Worm (Caenorhabditis elegans) whole organism, late embryonic: ENCODE results near the gene M03C11.3.

ENCODE experiments used
- C08G9.2 ChIP-seq: sonication (generic microtip); optimal IDR thresholded peaks from 2 replicates; lab custom pipeline; 2016; ENCODE audit warnings: mild to moderate bottlenecking, missing genetic modification characterization, moderate library complexity, missing compliant biosample characterization
- K02D7.2 ChIP-seq: sonication (generic microtip); optimal IDR thresholded peaks from 2 replicates; lab custom pipeline; 2017; ENCODE audit warnings: mild to moderate bottlenecking, missing genetic modification characterization, missing compliant biosample characterization
- K09A11.1 ChIP-seq: sonication (generic microtip); optimal IDR thresholded peaks from 2 replicates; lab custom pipeline; 2017; ENCODE audit warnings: antibody characterized with exemption, mild to moderate bottlenecking, missing genetic modification characterization, missing compliant biosample characterization; ENCODE audit not compliant: insufficient read depth
- T23F11.4 ChIP-seq: fragments of 200-800 bp; sonication (Bioruptor generic); optimal IDR thresholded peaks from 2 replicates; lab custom pipeline; 2018; ENCODE audit warnings: mild to moderate bottlenecking, missing genetic modification characterization, missing compliant biosample characterization
- Y22D7AL.16 ChIP-seq: sonication (generic microtip); optimal IDR thresholded peaks from 2 replicates; lab custom pipeline; 2016; ENCODE audit warnings: missing genetic modification characterization, missing compliant biosample characterization
- ceh-14 ChIP-seq: sonication (generic microtip); optimal IDR thresholded peaks from 2 replicates; lab custom pipeline; 2016; ENCODE audit warnings: missing genotype, missing genetic modification characterization, missing compliant biosample characterization
- ceh-18 ChIP-seq: sonication (generic microtip); optimal IDR thresholded peaks from 2 replicates; lab custom pipeline; 2016; ENCODE audit warnings: missing genetic modification characterization, missing compliant biosample characterization
- ceh-19 ChIP-seq: fragments of 200-800 bp; sonication (Bioruptor generic); optimal IDR thresholded peaks from 2 replicates; lab custom pipeline; 2018; ENCODE audit warnings: mild to moderate bottlenecking, missing genetic modification characterization, missing compliant biosample characterization
- ceh-2 ChIP-seq: sonication (generic microtip); optimal IDR thresholded peaks from 2 replicates; lab custom pipeline; 2016; ENCODE audit warnings: missing genotype, missing genetic modification characterization, missing compliant biosample characterization
- ceh-22 ChIP-seq: sonication (generic microtip); optimal IDR thresholded peaks from 2 replicates; lab custom pipeline; 2017; ENCODE audit warnings: missing biosample characterization, missing genetic modification characterization
- ceh-24 ChIP-seq: sonication (generic microtip); optimal IDR thresholded peaks from 2 replicates; lab custom pipeline; 2016; ENCODE audit warnings: mild to moderate bottlenecking, missing genetic modification characterization, missing compliant biosample characterization
- ceh-30 ChIP-seq: fragments of 150-350 bp; optimal IDR thresholded peaks from 2 replicates; lab custom pipeline; 2014; ENCODE audit warnings: missing biosample characterization, missing genetic modification characterization
- ceh-48 ChIP-seq: sonication (generic microtip); optimal IDR thresholded peaks from 2 replicates; lab custom pipeline; 2016; ENCODE audit warnings: missing genetic modification characterization, inconsistent platforms, missing compliant biosample characterization
- dmd-4 ChIP-seq: sonication (generic microtip); optimal IDR thresholded peaks from 2 replicates; lab custom pipeline; 2016; ENCODE audit warnings: borderline replicate concordance, missing genetic modification characterization, missing compliant biosample characterization
- elt-2 ChIP-seq: sonication (generic microtip); optimal IDR thresholded peaks from 2 replicates; lab custom pipeline; 2016; ENCODE audit warnings: missing genetic modification reagents, missing genetic modification characterization, missing compliant biosample characterization
- elt-4 ChIP-seq: sonication (generic microtip); optimal IDR thresholded peaks from 2 replicates; lab custom pipeline; 2016; ENCODE audit warnings: missing genetic modification characterization, missing compliant biosample characterization
- ets-4 ChIP-seq: sonication (generic microtip); optimal IDR thresholded peaks from 2 replicates; lab custom pipeline; 2016; ENCODE audit warnings: missing genetic modification characterization, missing compliant biosample characterization
- fax-1 ChIP-seq: sonication (generic microtip); optimal IDR thresholded peaks from 2 replicates; lab custom pipeline; 2016; ENCODE audit warnings: missing genotype, missing genetic modification characterization, missing compliant biosample characterization
- gmeb-2 ChIP-seq: sonication (generic microtip); optimal IDR thresholded peaks from 2 replicates; lab custom pipeline; 2016; ENCODE audit warnings: missing genetic modification characterization, inconsistent platforms, missing compliant biosample characterization
- hlh-13 ChIP-seq: fragments of 200-800 bp; sonication (Bioruptor generic); optimal IDR thresholded peaks from 2 replicates; lab custom pipeline; 2018; ENCODE audit warnings: mild to moderate bottlenecking, missing genetic modification characterization, missing compliant biosample characterization
- hlh-15 ChIP-seq: sonication (generic microtip); optimal IDR thresholded peaks from 2 replicates; lab custom pipeline; 2016; ENCODE audit warnings: missing genetic modification characterization, missing compliant biosample characterization
- hlh-8 ChIP-seq: sonication (generic microtip); optimal IDR thresholded peaks from 2 replicates; lab custom pipeline; 2016; ENCODE audit warnings: missing genotype, missing genetic modification characterization, missing compliant biosample characterization
- madf-2 ChIP-seq: sonication (generic microtip); optimal IDR thresholded peaks from 2 replicates; lab custom pipeline; 2017; ENCODE audit warnings: missing genetic modification characterization, missing compliant biosample characterization
- mec-3 ChIP-seq: sonication (generic microtip); optimal IDR thresholded peaks from 2 replicates; lab custom pipeline; 2016; ENCODE audit warnings: borderline replicate concordance, missing genetic modification characterization, missing compliant biosample characterization
- nfya-1 ChIP-seq: sonication (generic microtip); optimal IDR thresholded peaks from 2 replicates; lab custom pipeline; 2017; ENCODE audit warnings: missing genetic modification characterization, mild to moderate bottlenecking, missing compliant biosample characterization, antibody characterized with exemption, moderate library complexity
- nhr-11 ChIP-seq: fragments of 150-350 bp; optimal IDR thresholded peaks from 2 replicates; lab custom pipeline; 2014; ENCODE audit warnings: missing biosample characterization, missing genetic modification characterization
- pag-3 ChIP-seq: sonication (generic microtip); optimal IDR thresholded peaks from 2 replicates; lab custom pipeline; 2016; ENCODE audit warnings: missing compliant biosample characterization, missing genetic modification characterization, borderline replicate concordance
- pat-9 ChIP-seq: fragments of 200-800 bp; sonication (Bioruptor generic); optimal IDR thresholded peaks from 2 replicates; lab custom pipeline; 2018; ENCODE audit warnings: mild to moderate bottlenecking, missing genetic modification characterization, moderate library complexity, missing compliant biosample characterization
- pax-1 ChIP-seq: fragments of 150-350 bp; optimal IDR thresholded peaks from 2 replicates; lab custom pipeline; 2014; ENCODE audit warnings: missing biosample characterization, missing genetic modification characterization
- pha-2 ChIP-seq: sonication (generic microtip); optimal IDR thresholded peaks from 2 replicates; lab custom pipeline; 2017; ENCODE audit warnings: mild to moderate bottlenecking, missing genetic modification characterization, missing compliant biosample characterization
- pha-4 ChIP-seq: fragments of 150-350 bp; optimal IDR thresholded peaks from 2 replicates; lab custom pipeline; 2018; ENCODE audit warnings: missing biosample characterization, missing genetic modification reagents, missing genetic modification characterization
- ref-2 ChIP-seq: sonication (generic microtip); optimal IDR thresholded peaks from 2 replicates; lab custom pipeline; 2016; ENCODE audit warnings: missing genetic modification characterization, missing compliant biosample characterization
- rnt-1 ChIP-seq: sonication (generic microtip); optimal IDR thresholded peaks from 2 replicates; lab custom pipeline; 2016; ENCODE audit warnings: missing genetic modification characterization, missing compliant biosample characterization
- syd-9 ChIP-seq: sonication (generic microtip); optimal IDR thresholded peaks from 2 replicates; lab custom pipeline; 2016; ENCODE audit warnings: mild to moderate bottlenecking, missing genetic modification characterization, moderate library complexity, missing compliant biosample characterization
- tbx-7 ChIP-seq: sonication (generic microtip); optimal IDR thresholded peaks from 2 replicates; lab custom pipeline; 2016; ENCODE audit warnings: missing genotype, missing genetic modification characterization, missing compliant biosample characterization
- unc-3 ChIP-seq, 2 experiments: fragments of 200-800 bp in 1 of 2; sonication (Bioruptor generic) in 1 of 2; sonication (generic microtip) in 1 of 2; conservative IDR thresholded peaks in 1 of 2; optimal IDR thresholded peaks in 1 of 2; 2 replicates each; pipeline versions ENCODE4 v1.3.6 to Lab custom; 2016 to 2022; ENCODE audit warnings: missing compliant biosample characterization in 2 of 2, missing genetic modification characterization in 2 of 2, missing genetic modification reagents in 1 of 2
- unc-42 ChIP-seq: sonication (generic microtip); optimal IDR thresholded peaks from 2 replicates; lab custom pipeline; 2016; ENCODE audit warnings: missing genotype, missing genetic modification characterization, missing compliant biosample characterization
- unc-86 ChIP-seq: sonication (generic microtip); optimal IDR thresholded peaks from 2 replicates; lab custom pipeline; 2016; ENCODE audit warnings: missing genetic modification characterization, missing compliant biosample characterization
- zip-5 ChIP-seq: sonication (generic microtip); optimal IDR thresholded peaks from 2 replicates; lab custom pipeline; 2016; ENCODE audit warnings: missing genetic modification characterization, missing compliant biosample characterization
- ztf-16 ChIP-seq: sonication (generic microtip); optimal IDR thresholded peaks from 2 replicates; lab custom pipeline; 2017; ENCODE audit warnings: missing genetic modification characterization, missing compliant biosample characterization

M03C11.3 gene

DNA sequence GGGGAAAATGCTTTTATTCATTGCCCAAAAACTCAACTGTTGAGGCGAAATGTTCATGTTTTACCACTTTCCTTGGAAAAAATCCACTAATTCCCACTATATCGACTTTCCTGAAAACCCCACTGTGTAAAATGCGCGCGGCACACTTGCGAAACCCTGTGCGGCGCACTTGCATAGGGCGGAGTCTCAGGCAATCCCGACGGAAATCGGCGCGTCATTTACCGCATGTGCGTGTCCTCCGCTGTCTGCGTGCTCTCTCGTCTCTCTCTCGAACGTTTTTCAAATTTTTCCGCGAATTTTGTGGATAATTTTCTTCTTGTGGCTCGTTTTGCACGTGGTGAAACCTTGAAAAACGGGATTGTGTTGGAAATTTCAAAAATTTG lies 56.3 kb downstream of the M03C11.3 start, which contains the start of gene atx-2 (continued):
- TF ChIP-seq K02D7.2 (tag; lab: Kevin White, UChicago) (peak; percentile 98), C08G9.2 (tag; lab: Kevin White, UChicago) (peak; percentile 95), unc-86 (tag; lab: Kevin White, UChicago) (peak; percentile 98), ceh-14 (tag; lab: Kevin White, UChicago) (peak; percentile 99), ceh-24 (tag; lab: Kevin White, UChicago) (peak; percentile 93), mec-3 (tag; lab: Kevin White, UChicago) (peak; percentile 96), ceh-30 (tag; lab: Kevin White, UChicago) (peak; percentile 98), T23F11.4 (GFP tag; lab: Kevin White, UChicago) (peak; percentile 97), K09A11.1 (tag; lab: Kevin White, UChicago) (peak; percentile 98), ets-4 (peak; percentile 86), pax-1 (no peak), pha-4 (tag; lab: Kevin White, UChicago) (no peak), syd-9 (tag; lab: Kevin White, UChicago) (peak; percentile 98), hlh-13 (peak; percentile 87), ceh-2 (tag; lab: Kevin White, UChicago) (peak; percentile 97), hlh-8 (tag; lab: Kevin White, UChicago) (peak; percentile 99)

ce11 chrIII:10462935-10463548 lies 58.2 kb downstream of the M03C11.3 start:
- TF ChIP-seq ceh-24 (tag; lab: Kevin White, UChicago) (no peak), gmeb-2 (tag; lab: Kevin White, UChicago) (no peak), pax-1 (no peak), pat-9 (no peak), unc-3 (GFP tag; conservative IDR thresholded peaks at IDR 0.05; lab: Robert Waterston, UW) (no peak), unc-3 (tag; optimal IDR thresholded peaks at IDR 0.05; lab: Kevin White, UChicago) (no peak), syd-9 (tag; lab: Kevin White, UChicago) (no peak), elt-2 (tag; lab: Kevin White, UChicago) (no peak), pha-4 (tag; lab: Kevin White, UChicago) (no peak), nfya-1 (tag; lab: Kevin White, UChicago) (no peak), pha-2 (tag; lab: Kevin White, UChicago) (no peak), dmd-4 (tag; lab: Kevin White, UChicago) (no peak), ceh-19 (GFP tag; lab: Kevin White, UChicago) (no peak), nhr-11 (tag; lab: Kevin White, UChicago) (no peak), ceh-22 (tag; lab: Kevin White, UChicago) (no peak), ceh-48 (tag; lab: Kevin White, UChicago) (no peak), fax-1 (no peak), pag-3 (tag; lab: Kevin White, UChicago) (no peak), ceh-14 (tag; lab: Kevin White, UChicago) (no peak), elt-4 (tag; lab: Kevin White, UChicago) (no peak), hlh-8 (tag; lab: Kevin White, UChicago) (no peak)

ce11 chrIII:10463653-10464052 lies 58.8 kb downstream of the M03C11.3 start:
- peak; percentile 8 for TF ChIP-seq ceh-18 (tag; lab: Kevin White, UChicago)
- TF ChIP-seq nfya-1 (tag; lab: Kevin White, UChicago), result peak; percentile 31
- TF ChIP-seq elt-2 (tag; lab: Kevin White, UChicago), result no peak

ce11 chrIII:10464455-10464854 lies 59.6 kb downstream of the M03C11.3 start:
- TF ChIP-seq ref-2 (tag; lab: Kevin White, UChicago) (no peak), unc-42 (tag; lab: Kevin White, UChicago) (no peak), fax-1 (no peak), rnt-1 (tag; lab: Kevin White, UChicago) (no peak), ztf-16 (tag; lab: Kevin White, UChicago) (no peak), hlh-15 (tag; lab: Kevin White, UChicago) (no peak), madf-2 (no peak), Y22D7AL.16 (tag; lab: Kevin White, UChicago) (no peak), elt-2 (tag; lab: Kevin White, UChicago) (no peak), tbx-7 (no peak), ceh-48 (tag; lab: Kevin White, UChicago) (no peak), ceh-22 (tag; lab: Kevin White, UChicago) (no peak), zip-5 (no peak)
